Fruit fly (Drosophila melanogaster) whole organism, embryonic: ENCODE results near the gene CG4733.

Experiments
- Atf-2 ChIP-seq: fragments of 200-800 bp; sonication (Bioruptor generic); optimal IDR thresholded peaks from 2 replicates; lab custom pipeline; 2016; ENCODE audit warnings: missing biosample characterization, missing genetic modification characterization
- C15 ChIP-seq: fragments of 200-800 bp; sonication (Bioruptor generic); IDR thresholded peaks from 3 replicates; pipeline ENCODE4 v1.3.6; 2022; ENCODE audit warnings: missing biosample characterization, missing genetic modification characterization
- CG11085 ChIP-seq: fragments of 200-800 bp; sonication (Bioruptor generic); IDR thresholded peaks from 2 replicates; pipeline ENCODE4 v1.3.6; 2022; ENCODE audit warnings: missing biosample characterization, missing genetic modification characterization
- CG11456 ChIP-seq: fragments of 200-800 bp; sonication (Bioruptor generic); IDR thresholded peaks from 3 replicates; pipeline ENCODE4 v1.3.6; 2022; ENCODE audit warnings: missing biosample characterization, missing genetic modification characterization
- CG11504 ChIP-seq: fragments of 200-800 bp; sonication (Bioruptor generic); optimal IDR thresholded peaks from 3 replicates; lab custom pipeline; 2019; ENCODE audit warnings: missing biosample characterization, mild to moderate bottlenecking, missing genetic modification characterization, moderate library complexity
- CG11723 ChIP-seq: fragments of 200-800 bp; sonication (Bioruptor generic); optimal IDR thresholded peaks from 2 replicates; lab custom pipeline; 2017; ENCODE audit warnings: missing biosample characterization, mild to moderate bottlenecking, missing genetic modification characterization
- CG12071 ChIP-seq: fragments of 200-800 bp; sonication (Bioruptor generic); optimal IDR thresholded peaks from 3 replicates; lab custom pipeline; 2018; ENCODE audit warnings: missing biosample characterization, mild to moderate bottlenecking, missing genetic modification characterization
- CG1233 ChIP-seq: fragments of 200-800 bp; sonication (Bioruptor generic); optimal IDR thresholded peaks from 4 replicates; lab custom pipeline; 2018; ENCODE audit warnings: missing biosample characterization, mild to moderate bottlenecking, missing genetic modification characterization
- CG17568 ChIP-seq: fragments of 200-800 bp; sonication (Bioruptor generic); optimal IDR thresholded peaks from 2 replicates; lab custom pipeline; 2018; ENCODE audit warnings: missing biosample characterization, mild to moderate bottlenecking, missing genetic modification characterization, moderate library complexity
- CG2199 ChIP-seq: fragments of 200-800 bp; sonication (Bioruptor generic); IDR thresholded peaks from 3 replicates; pipeline ENCODE4 v1.3.6; 2022; ENCODE audit warnings: missing biosample characterization, missing genetic modification characterization
- CG2875 ChIP-seq: fragments of 200-800 bp; sonication (Bioruptor generic); optimal IDR thresholded peaks from 2 replicates; lab custom pipeline; 2017; ENCODE audit warnings: missing biosample characterization, mild to moderate bottlenecking, missing genetic modification characterization, missing genetic modification reagents
- CG32532 ChIP-seq: fragments of 200-800 bp; sonication (Bioruptor generic); IDR thresholded peaks from 2 replicates; pipeline ENCODE4 v1.3.6; 2022; ENCODE audit warnings: missing biosample characterization, missing genetic modification characterization
- CG3838 ChIP-seq: fragments of 200-800 bp; sonication (Bioruptor generic); optimal IDR thresholded peaks from 3 replicates; lab custom pipeline; 2016; ENCODE audit warnings: missing biosample characterization, missing genetic modification characterization
- CG4282 ChIP-seq: fragments of 200-800 bp; sonication (Bioruptor generic); optimal IDR thresholded peaks from 2 replicates; lab custom pipeline; 2016; ENCODE audit warnings: missing biosample characterization, missing genetic modification characterization
- CG4707 ChIP-seq: fragments of 200-800 bp; sonication (Bioruptor generic); optimal IDR thresholded peaks from 2 replicates; lab custom pipeline; 2018; ENCODE audit warnings: missing biosample characterization, mild to moderate bottlenecking, missing genetic modification characterization, moderate library complexity
- CG6765 ChIP-seq: fragments of 200-800 bp; sonication (Bioruptor generic); optimal IDR thresholded peaks from 3 replicates; lab custom pipeline; 2017; ENCODE audit warnings: missing biosample characterization, mild to moderate bottlenecking, missing genetic modification characterization
- D19A ChIP-seq: fragments of 200-800 bp; optimal IDR thresholded peaks from 3 replicates; lab custom pipeline; 2019; ENCODE audit warnings: missing biosample characterization, mild to moderate bottlenecking, missing genetic modification characterization, moderate library complexity
- Gsc ChIP-seq: fragments of 200-800 bp; sonication (Bioruptor generic); IDR thresholded peaks from 2 replicates; pipeline ENCODE4 v1.3.6; 2022; ENCODE audit warnings: missing biosample characterization, missing genetic modification characterization
- H15 ChIP-seq: fragments of 200-800 bp; sonication (Bioruptor generic); IDR thresholded peaks from 3 replicates; pipeline ENCODE4 v1.3.6; 2022; ENCODE audit warnings: missing biosample characterization, missing genetic modification characterization
- HLH54F ChIP-seq: fragments of 200-800 bp; sonication (Bioruptor generic); optimal IDR thresholded peaks from 3 replicates; lab custom pipeline; 2016; ENCODE audit warnings: missing biosample characterization, missing genetic modification characterization
- Hmx ChIP-seq: fragments of 200-800 bp; sonication (Bioruptor generic); optimal IDR thresholded peaks from 2 replicates; lab custom pipeline; 2016; ENCODE audit warnings: missing biosample characterization, missing genetic modification characterization
- Nf-YA ChIP-seq: fragments of 200-800 bp; sonication (Bioruptor generic); IDR thresholded peaks from 2 replicates; pipeline ENCODE4 v1.3.6; 2022; ENCODE audit warnings: missing biosample characterization, missing genetic modification characterization
- Scr ChIP-seq: fragments of 200-800 bp; sonication (Bioruptor generic); IDR thresholded peaks from 2 replicates; pipeline ENCODE4 v1.3.6; 2022; ENCODE audit warnings: missing biosample characterization, missing genetic modification characterization; ENCODE audit not compliant: partially characterized antibody
- Trl ChIP-seq, 3 experiments: fragments of >200 bp in 2 of 3; fragments of 200-800 bp in 1 of 3; sonication (Bioruptor generic) in 1 of 3; optimal IDR thresholded peaks; 2 replicates in 1 of 3; 3 replicates in 2 of 3; lab custom pipeline; 2016 to 2017; ENCODE audit warnings: missing biosample characterization in 1 of 3, missing genetic modification characterization in 1 of 3
- Xrp1 ChIP-seq: fragments of 200-800 bp; sonication (Bioruptor generic); IDR thresholded peaks from 2 replicates; pipeline ENCODE4 v1.3.6; 2022; ENCODE audit warnings: missing biosample characterization, missing genetic modification characterization
- abd-A ChIP-seq: fragments of 200-800 bp; sonication (Bioruptor generic); optimal IDR thresholded peaks from 3 replicates; lab custom pipeline; 2019; ENCODE audit warnings: missing biosample characterization, mild to moderate bottlenecking, missing genetic modification characterization, moderate library complexity
- caup ChIP-seq: fragments of 200-800 bp; sonication (Bioruptor generic); optimal IDR thresholded peaks from 3 replicates; lab custom pipeline; 2017; ENCODE audit warnings: missing biosample characterization, mild to moderate bottlenecking, missing genetic modification characterization, moderate library complexity; ENCODE audit not compliant: severe bottlenecking
- ci ChIP-seq: fragments of 200-800 bp; sonication (Bioruptor generic); IDR thresholded peaks from 3 replicates; pipeline ENCODE4 v1.3.6; 2022; ENCODE audit warnings: missing biosample characterization, missing genetic modification characterization
- fd96Cb ChIP-seq: fragments of 200-800 bp; sonication (Bioruptor generic); optimal IDR thresholded peaks from 2 replicates; lab custom pipeline; 2018; ENCODE audit warnings: missing biosample characterization, mild to moderate bottlenecking, missing genetic modification characterization, moderate library complexity
- gcm ChIP-seq: fragments of 200-800 bp; sonication (Bioruptor generic); optimal IDR thresholded peaks from 2 replicates; lab custom pipeline; 2019; ENCODE audit warnings: missing biosample characterization, mild to moderate bottlenecking, missing genetic modification characterization, moderate library complexity
- gsb-n ChIP-seq: fragments of 200-800 bp; sonication (Bioruptor generic); optimal IDR thresholded peaks from 3 replicates; lab custom pipeline; 2018; ENCODE audit warnings: missing biosample characterization, mild to moderate bottlenecking, missing genetic modification characterization
- ham ChIP-seq: fragments of 200-800 bp; sonication (Bioruptor generic); IDR thresholded peaks from 2 replicates; pipeline ENCODE4 v1.3.6; 2022; ENCODE audit warnings: missing biosample characterization, missing genetic modification characterization
- inv ChIP-seq: fragments of 200-800 bp; sonication (Bioruptor generic); IDR thresholded peaks from 2 replicates; pipeline ENCODE4 v1.3.6; 2022; ENCODE audit warnings: missing biosample characterization, missing genetic modification characterization; ENCODE audit not compliant: partially characterized antibody
- luna ChIP-seq: fragments of 200-800 bp; sonication (Bioruptor generic); optimal IDR thresholded peaks from 2 replicates; lab custom pipeline; 2016; ENCODE audit warnings: missing biosample characterization, missing genetic modification characterization
- nom ChIP-seq: fragments of 200-800 bp; sonication (Bioruptor generic); optimal IDR thresholded peaks from 2 replicates; lab custom pipeline; 2017; ENCODE audit warnings: missing biosample characterization, missing genetic modification characterization, mild to moderate bottlenecking, moderate library complexity, missing genetic modification reagents
- prd ChIP-seq, 3 experiments: fragments of >200 bp in 2 of 3; fragments of 200-800 bp in 1 of 3; sonication (Bioruptor generic) in 1 of 3; optimal IDR thresholded peaks in 2 of 3; IDR thresholded peaks in 1 of 3; 2 replicates in 2 of 3; 3 replicates in 1 of 3; pipeline versions ENCODE4 v1.3.6 to Lab custom; 2017 to 2022; ENCODE audit warnings: missing biosample characterization in 1 of 3, missing genetic modification characterization in 1 of 3
- pros ChIP-seq: fragments of 200-800 bp; sonication (Bioruptor generic); optimal IDR thresholded peaks from 3 replicates; lab custom pipeline; 2019; ENCODE audit warnings: missing biosample characterization, mild to moderate bottlenecking, missing genetic modification characterization, moderate library complexity
- sc ChIP-seq, 3 experiments: fragments of >200 bp in 2 of 3; fragments of 200-800 bp in 1 of 3; sonication (Bioruptor generic) in 1 of 3; optimal IDR thresholded peaks; 2 replicates in 2 of 3; 3 replicates in 1 of 3; lab custom pipeline; 2017; ENCODE audit warnings: mild to moderate bottlenecking in 1 of 3, missing biosample characterization in 1 of 3, missing genetic modification characterization in 1 of 3, missing genetic modification reagents in 1 of 3
- scrt ChIP-seq: fragments of 200-800 bp; sonication (Bioruptor generic); optimal IDR thresholded peaks from 2 replicates; lab custom pipeline; 2018; ENCODE audit warnings: missing biosample characterization, mild to moderate bottlenecking, missing genetic modification characterization, moderate library complexity
- sens-2 ChIP-seq: fragments of 200-800 bp; sonication (Bioruptor generic); IDR thresholded peaks from 2 replicates; pipeline ENCODE4 v1.3.6; 2022; ENCODE audit warnings: missing biosample characterization, missing genetic modification characterization
- seq ChIP-seq: fragments of 200-800 bp; sonication (Bioruptor generic); IDR thresholded peaks from 2 replicates; pipeline ENCODE4 v1.3.6; 2022; ENCODE audit warnings: missing biosample characterization, missing genetic modification characterization
- sob ChIP-seq: fragments of 200-800 bp; sonication (Bioruptor generic); IDR thresholded peaks from 2 replicates; pipeline ENCODE4 v1.3.6; 2022; ENCODE audit warnings: missing biosample characterization, missing genetic modification characterization
- sr ChIP-seq: fragments of 200-800 bp; sonication (Bioruptor generic); IDR thresholded peaks from 3 replicates; pipeline ENCODE4 v1.3.6; 2022; ENCODE audit warnings: missing biosample characterization, missing genetic modification characterization
- stc ChIP-seq: fragments of 200-800 bp; sonication (Bioruptor generic); IDR thresholded peaks from 2 replicates; pipeline ENCODE4 v1.3.6; 2022; ENCODE audit warnings: missing biosample characterization, missing genetic modification characterization
- trem ChIP-seq: fragments of 200-800 bp; optimal IDR thresholded peaks from 3 replicates; lab custom pipeline; 2019; ENCODE audit warnings: missing biosample characterization, mild to moderate bottlenecking, missing genetic modification characterization, moderate library complexity
- ttk ChIP-seq: fragments of 200-800 bp; sonication (Bioruptor generic); IDR thresholded peaks from 2 replicates; pipeline ENCODE4 v2.1.2; 2022; ENCODE audit warnings: missing biosample characterization, missing genetic modification characterization
- wek ChIP-seq: fragments of 200-800 bp; sonication (Bioruptor generic); optimal IDR thresholded peaks from 3 replicates; lab custom pipeline; 2018; ENCODE audit warnings: missing biosample characterization, mild to moderate bottlenecking, missing genetic modification characterization, moderate library complexity

The CG4733 gene

DNA sequence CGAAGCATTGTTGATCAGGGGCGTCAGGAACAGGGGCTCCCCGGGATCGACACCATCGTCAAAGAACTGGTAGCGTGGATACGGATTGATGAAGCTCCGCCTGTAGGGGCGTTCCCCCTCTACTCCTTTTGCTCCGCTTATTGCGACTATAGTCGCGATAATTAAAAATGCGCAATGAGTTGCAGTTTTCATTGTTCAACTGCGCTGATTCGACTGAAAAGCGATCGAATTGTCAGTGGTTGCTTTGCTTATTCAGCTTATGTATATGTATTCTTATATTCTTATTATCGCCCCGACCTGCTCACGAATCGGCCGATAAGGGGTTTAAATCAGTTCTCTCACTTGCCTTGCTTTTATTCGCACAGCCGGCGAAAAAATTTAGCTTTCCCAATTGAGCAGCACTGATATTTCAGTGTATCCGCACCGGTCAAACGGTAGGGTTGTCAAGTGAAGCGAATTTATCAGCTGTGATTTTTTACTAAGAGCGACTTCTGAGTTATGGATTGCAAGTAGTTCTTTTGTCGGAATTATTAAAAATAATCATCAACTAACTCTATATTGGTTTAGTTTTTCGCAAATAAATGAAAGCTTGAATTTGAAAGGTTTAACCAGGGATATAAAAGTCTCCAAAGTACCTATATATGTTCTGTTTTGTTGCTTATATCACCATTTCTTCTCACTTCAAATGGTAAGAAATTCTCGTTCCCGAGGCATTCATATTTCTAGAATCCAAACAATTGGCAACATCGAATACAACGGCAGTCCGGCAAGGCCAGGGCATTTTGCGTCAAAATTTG is 26.3 kb upstream of the CG4733 start, which contains the start of the genes CG4572 and CG4686 (continued):
- peak; percentile 86 for TF ChIP-seq CG32532
- TF ChIP-seq nom (GFP tag; lab: Kevin White, UChicago), result peak; percentile 46
- peak; percentile 55 for TF ChIP-seq scrt (GFP tag; lab: Kevin White, UChicago)
- no peak for TF ChIP-seq ham (GFP tag; lab: Robert Waterston, UW)
- peak; percentile 76 for TF ChIP-seq H15
- TF ChIP-seq Gsc, result 0 out of 2 replicates have a peak, but pooled peaks have one; percentile 17
- no peak for TF ChIP-seq sc (optimal IDR thresholded peaks at IDR 0.05; lab: Kevin White, UChicago)
- TF ChIP-seq sc (GFP tag; optimal IDR thresholded peaks at IDR 0.05; lab: Kevin White, UChicago), result peak; percentile 22
- TF ChIP-seq CG6765, result peak; percentile 42
- TF ChIP-seq gcm (GFP tag; lab: Kevin White, UChicago), result peak; percentile 7
- TF ChIP-seq wek, result no peak
- TF ChIP-seq sr (GFP tag; lab: Robert Waterston, UW), result peak; percentile 5; the same call in 1 of the 3 replicates
- TF ChIP-seq Xrp1, result peak; percentile 71
- peak; percentile 83 for TF ChIP-seq sob
- peak; percentile 62 for TF ChIP-seq D19A (tag; lab: Kevin White, UChicago)
- TF ChIP-seq CG11723 (GFP tag; lab: Kevin White, UChicago), result peak; percentile 50
- TF ChIP-seq gsb-n (tag; lab: Kevin White, UChicago), result peak; percentile 32
- TF ChIP-seq fd96Cb (tag; lab: Kevin White, UChicago), result peak; percentile 69
- peak; percentile 57 for TF ChIP-seq CG4282 (GFP tag; lab: Kevin White, UChicago)
- TF ChIP-seq abd-A (tag; lab: Kevin White, UChicago), result no peak
- no peak for TF ChIP-seq C15 (GFP tag; lab: Robert Waterston, UW)
- TF ChIP-seq CG11456 (GFP tag; lab: Robert Waterston, UW), result peak; percentile 84
- TF ChIP-seq luna (GFP tag; lab: Kevin White, UChicago), result peak; percentile 53
- TF ChIP-seq stc (GFP tag; lab: Robert Waterston, UW), result no peak; the same call in none of the 2 replicates
- TF ChIP-seq CG2199 (GFP tag; lab: Robert Waterston, UW), result no peak
- TF ChIP-seq CG1233 (GFP tag; lab: Kevin White, UChicago), result peak; percentile 80
- TF ChIP-seq CG17568 (GFP tag; lab: Kevin White, UChicago), result no peak
- TF ChIP-seq caup (GFP tag; lab: Kevin White, UChicago), result peak; percentile 51
- peak; percentile 51 for TF ChIP-seq CG12071 (GFP tag; lab: Kevin White, UChicago)
- peak; percentile 38 for TF ChIP-seq CG4707
- peak; percentile 85 for TF ChIP-seq HLH54F (GFP tag; lab: Kevin White, UChicago)
- TF ChIP-seq seq (GFP tag; lab: Robert Waterston, UW), result 0 out of 2 replicates have a peak, but pooled peaks have one; percentile 37
- no peak for TF ChIP-seq prd (optimal IDR thresholded peaks at IDR 0.05; lab: Kevin White, UChicago)
- TF ChIP-seq prd (GFP tag; IDR thresholded peaks at IDR 0.05; lab: Robert Waterston, UW), result peak; percentile 83
- TF ChIP-seq Trl (optimal IDR thresholded peaks at IDR 0.05; lab: Kevin White, UChicago), result no peak
- TF ChIP-seq Trl (GFP tag; optimal IDR thresholded peaks at IDR 0.05; lab: Kevin White, UChicago), result peak; percentile 77
- TF ChIP-seq Atf-2 (GFP tag; lab: Kevin White, UChicago), result peak; percentile 56
- peak; percentile 33; the same call in 1 of the 2 replicates for TF ChIP-seq sens-2 (GFP tag; lab: Robert Waterston, UW)
- peak; percentile 35 for TF ChIP-seq pros (GFP tag; lab: Kevin White, UChicago)
- peak; percentile 81 for TF ChIP-seq trem (tag; lab: Kevin White, UChicago)
- no peak for TF ChIP-seq inv (GFP tag; lab: Robert Waterston, UW)
- TF ChIP-seq Hmx (GFP tag; lab: Kevin White, UChicago), result peak; percentile 61
- peak; percentile 61; the same call in 1 of the 2 replicates for TF ChIP-seq ttk (GFP tag; lab: Robert Waterston, UW)
- TF ChIP-seq CG11085 (GFP tag; lab: Robert Waterston, UW), result peak; percentile 80
- TF ChIP-seq CG11504 (tag; lab: Kevin White, UChicago), result no peak
- peak; percentile 27; the same call in 1 of the 3 replicates for TF ChIP-seq ci (GFP tag; lab: Robert Waterston, UW)
- TF ChIP-seq Scr, result peak; percentile 37; the same call in 1 of the 2 replicates
- TF ChIP-seq CG3838 (GFP tag; lab: Kevin White, UChicago), result peak; percentile 11
- no peak for TF ChIP-seq Nf-YA (GFP tag; lab: Robert Waterston, UW)
- TF ChIP-seq CG2875 (GFP tag; lab: Kevin White, UChicago), result peak; percentile 7
